Worm (Caenorhabditis elegans) whole organism, L4 larva: Measurements from ENCODE around the gene pms-2.

Experiments used
- D1046.2 ChIP-seq: fragments of 200-800 bp; sonication (Bioruptor generic); IDR thresholded peaks from 2 replicates; pipeline ENCODE4 v1.3.6; 2022; ENCODE audit warnings: missing genetic modification characterization, missing compliant biosample characterization
- T20F7.1 ChIP-seq: fragments of 200-800 bp; sonication (Bioruptor generic); optimal IDR thresholded peaks from 2 replicates; lab custom pipeline; 2018; ENCODE audit warnings: mild to moderate bottlenecking, missing genetic modification characterization, missing compliant biosample characterization
- Y48G9A.11 ChIP-seq: fragments of 200-800 bp; sonication (Bioruptor generic); IDR thresholded peaks from 2 replicates; pipeline ENCODE4 v1.3.6; 2022; ENCODE audit warnings: missing genetic modification reagents, missing genetic modification characterization, missing compliant biosample characterization
- aly-2 ChIP-seq: sonication (generic microtip); optimal IDR thresholded peaks from 2 replicates; lab custom pipeline; 2018; ENCODE audit warnings: missing biosample characterization, missing genetic modification characterization
- arid-1 ChIP-seq: fragments of 200-800 bp; sonication (Bioruptor generic); conservative IDR thresholded peaks from 2 replicates; pipeline ENCODE4 v1.3.6; 2022; ENCODE audit warnings: missing genetic modification reagents, missing genetic modification characterization, missing compliant biosample characterization
- ctbp-1 ChIP-seq: fragments of 200-800 bp; sonication (Bioruptor generic); IDR thresholded peaks from 2 replicates; pipeline ENCODE4 v1.3.6; 2022; ENCODE audit warnings: missing genetic modification reagents, missing genetic modification characterization, missing compliant biosample characterization
- daf-12 ChIP-seq: fragments of 150-350 bp; optimal IDR thresholded peaks from 2 replicates; lab custom pipeline; 2014; ENCODE audit warnings: missing biosample characterization, missing genetic modification reagents, missing genetic modification characterization
- daf-16 ChIP-seq, 3 experiments: sonication (generic microtip); optimal IDR thresholded peaks; 2 replicates each; lab custom pipeline; 2016 to 2017; ENCODE audit warnings: missing genetic modification characterization in 3 of 3, missing genetic modification reagents in 3 of 3, mild to moderate bottlenecking in 2 of 3, missing compliant biosample characterization in 2 of 3, missing biosample characterization in 1 of 3, moderate library complexity in 1 of 3
- daf-19 ChIP-seq: fragments of 200-800 bp; sonication (Bioruptor generic); conservative IDR thresholded peaks from 2 replicates; pipeline ENCODE4 v1.3.6; 2022; ENCODE audit warnings: missing genetic modification characterization, missing compliant biosample characterization
- dmd-9 ChIP-seq: fragments of 200-800 bp; sonication (Bioruptor generic); IDR thresholded peaks from 2 replicates; pipeline ENCODE4 v1.3.6; 2022; ENCODE audit warnings: missing genetic modification reagents, missing genetic modification characterization, missing compliant biosample characterization
- dpl-1 ChIP-seq: fragments of 150-350 bp; optimal IDR thresholded peaks from 2 replicates; lab custom pipeline; 2014; ENCODE audit warnings: missing biosample characterization, missing genetic modification reagents, missing genetic modification characterization
- duxl-1 ChIP-seq: sonication (generic microtip); optimal IDR thresholded peaks from 2 replicates; lab custom pipeline; 2016; ENCODE audit warnings: mild to moderate bottlenecking, missing genetic modification characterization, moderate library complexity, missing compliant biosample characterization; ENCODE audit not compliant: poor library complexity
- egl-43 ChIP-seq: fragments of 200-800 bp; sonication (Bioruptor generic); IDR thresholded peaks from 2 replicates; pipeline ENCODE4 v1.3.6; 2022; ENCODE audit warnings: missing genetic modification reagents, missing genetic modification characterization, missing compliant biosample characterization
- fkh-10 ChIP-seq: fragments of 150-350 bp; optimal IDR thresholded peaks from 2 replicates; lab custom pipeline; 2014; ENCODE audit warnings: missing biosample characterization, missing genetic modification reagents, missing genetic modification characterization
- fos-1 ChIP-seq: fragments of 150-350 bp; optimal IDR thresholded peaks from 2 replicates; lab custom pipeline; 2014; ENCODE audit warnings: missing biosample characterization, missing genetic modification characterization
- hif-1 ChIP-seq, 2 experiments: sonication (generic microtip); optimal IDR thresholded peaks; 2 replicates each; lab custom pipeline; 2016 to 2017; ENCODE audit warnings: missing compliant biosample characterization in 2 of 2, missing genetic modification characterization in 2 of 2, missing genetic modification reagents in 2 of 2, missing genotype in 2 of 2, mild to moderate bottlenecking in 1 of 2
- hlh-11 ChIP-seq: fragments of 200-800 bp; sonication (Bioruptor generic); optimal IDR thresholded peaks from 2 replicates; lab custom pipeline; 2018; ENCODE audit warnings: mild to moderate bottlenecking, missing genetic modification characterization, missing compliant biosample characterization
- hlh-30 ChIP-seq: sonication (generic microtip); optimal IDR thresholded peaks from 2 replicates; lab custom pipeline; 2017; ENCODE audit warnings: antibody characterized with exemption, mild to moderate bottlenecking, missing genetic modification characterization, missing compliant biosample characterization; ENCODE audit not compliant: insufficient read depth
- jun-1 ChIP-seq: fragments of 150-350 bp; optimal IDR thresholded peaks from 2 replicates; lab custom pipeline; 2014; ENCODE audit warnings: missing biosample characterization, missing genetic modification reagents, missing genetic modification characterization
- lim-7 ChIP-seq: fragments of 200-800 bp; sonication (Bioruptor generic); IDR thresholded peaks from 2 replicates; pipeline ENCODE4 v1.3.6; 2022; ENCODE audit warnings: missing genetic modification characterization, missing compliant biosample characterization
- lin-1 ChIP-seq: fragments of 200-800 bp; sonication (Bioruptor generic); IDR thresholded peaks from 2 replicates; pipeline ENCODE4 v1.3.6; 2022; ENCODE audit warnings: missing genetic modification reagents, missing genetic modification characterization, missing compliant biosample characterization
- lin-39 ChIP-seq: fragments of 150-350 bp; optimal IDR thresholded peaks from 2 replicates; lab custom pipeline; 2014; ENCODE audit warnings: missing biosample characterization, missing genetic modification reagents, missing genetic modification characterization
- madf-9 ChIP-seq: fragments of 200-800 bp; sonication (Bioruptor generic); conservative IDR thresholded peaks from 2 replicates; pipeline ENCODE4 v1.3.6; 2022; ENCODE audit warnings: missing genetic modification reagents, missing genetic modification characterization, missing compliant biosample characterization
- mdl-1 ChIP-seq, 2 experiments: fragments of 150-350 bp in 1 of 2; sonication (generic microtip) in 1 of 2; optimal IDR thresholded peaks; 2 replicates each; lab custom pipeline; 2014 to 2017; ENCODE audit warnings: missing biosample characterization in 2 of 2, missing genetic modification characterization in 2 of 2
- mxl-3 ChIP-seq: fragments of 200-800 bp; sonication (Bioruptor generic); optimal IDR thresholded peaks from 2 replicates; lab custom pipeline; 2018; ENCODE audit warnings: mild to moderate bottlenecking, missing genetic modification characterization, missing compliant biosample characterization
- nhr-25 ChIP-seq: sonication (generic microtip); optimal IDR thresholded peaks from 2 replicates; lab custom pipeline; 2017; ENCODE audit warnings: missing genetic modification characterization, mild to moderate bottlenecking, missing compliant biosample characterization, antibody characterized with exemption, moderate library complexity, borderline replicate concordance; ENCODE audit not compliant: insufficient read depth
- nhr-6 ChIP-seq: fragments of 150-350 bp; optimal IDR thresholded peaks from 2 replicates; lab custom pipeline; 2014; ENCODE audit warnings: missing biosample characterization, missing genetic modification characterization
- nhr-77 ChIP-seq: fragments of 150-350 bp; optimal IDR thresholded peaks from 2 replicates; lab custom pipeline; 2014; ENCODE audit warnings: missing biosample characterization, missing genetic modification characterization
- rbr-2 ChIP-seq: sonication (generic microtip); optimal IDR thresholded peaks from 2 replicates; lab custom pipeline; 2016; ENCODE audit warnings: missing genotype, missing genetic modification characterization, missing compliant biosample characterization
- saeg-2 ChIP-seq: fragments of 200-800 bp; sonication (Bioruptor generic); IDR thresholded peaks from 2 replicates; pipeline ENCODE4 v1.3.6; 2022; ENCODE audit warnings: missing genetic modification reagents, missing genetic modification characterization, missing compliant biosample characterization
- spr-1 ChIP-seq: sonication (generic microtip); optimal IDR thresholded peaks from 2 replicates; lab custom pipeline; 2016; ENCODE audit warnings: mild to moderate bottlenecking, missing genetic modification characterization, missing compliant biosample characterization
- spr-3 ChIP-seq: fragments of 200-800 bp; sonication (Bioruptor generic); optimal IDR thresholded peaks from 2 replicates; lab custom pipeline; 2018; ENCODE audit warnings: mild to moderate bottlenecking, missing genetic modification characterization, missing compliant biosample characterization
- unc-62 ChIP-seq, 3 experiments: fragments of 150-350 bp in 1 of 3; sonication (generic microtip); optimal IDR thresholded peaks in 2 of 3; peaks in 1 of 3; 1 replicate in 1 of 3; 2 replicates in 2 of 3; lab custom pipeline; 2014 to 2017; ENCODE audit warnings: missing biosample characterization in 3 of 3, missing genetic modification characterization in 3 of 3, missing genetic modification reagents in 3 of 3, missing genotype in 1 of 3
- vab-7 ChIP-seq: fragments of 200-800 bp; sonication (Bioruptor generic); IDR thresholded peaks from 2 replicates; pipeline ENCODE4 v1.3.6; 2022; ENCODE audit warnings: missing genetic modification reagents, missing genetic modification characterization, missing compliant biosample characterization

Gene pms-2

ce11 chrV:11521448-11521847, 49.0 kb downstream of the pms-2 start, which contains the start of gene pafo-1 (continued):
- TF ChIP-seq Y48G9A.11 (GFP tag; lab: Robert Waterston, UW): 0 out of 2 replicates have a peak, but pooled peaks have one; percentile 27
- peak; percentile 66; the same call in 1 of the 2 replicates for TF ChIP-seq daf-19 (GFP tag; lab: Robert Waterston, UW)
- TF ChIP-seq aly-2 (tag; lab: Kevin White, UChicago): no peak
- no peak for TF ChIP-seq lin-39 (tag; lab: Kevin White, UChicago)
- TF ChIP-seq hif-1 (tag; optimal IDR thresholded peaks at IDR 0.05; lab: Kevin White, UChicago): peak in 1 of 2 experiments; percentile 45
- TF ChIP-seq daf-12 (tag; lab: Kevin White, UChicago): no peak
- peak in 1 of 2 experiments; percentile 52 for TF ChIP-seq mdl-1 (tag; optimal IDR thresholded peaks at IDR 0.05; lab: Kevin White, UChicago)
- TF ChIP-seq fkh-10: peak; percentile 57
- TF ChIP-seq dpl-1 (GFP tag; lab: Kevin White, UChicago): peak; percentile 99
- TF ChIP-seq spr-1 (tag; lab: Kevin White, UChicago): peak; percentile 67
- peak; percentile 76 for TF ChIP-seq T20F7.1 (GFP tag; lab: Kevin White, UChicago)
- 0 out of 2 replicates have a peak, but pooled peaks have one; percentile 39 for TF ChIP-seq saeg-2
- TF ChIP-seq lin-1 (GFP tag; lab: Robert Waterston, UW): peak; percentile 50; the same call in 1 of the 2 replicates
- TF ChIP-seq mxl-3: peak; percentile 47
- peak; percentile 39 for TF ChIP-seq spr-3 (GFP tag; lab: Kevin White, UChicago)
- no peak for TF ChIP-seq nhr-25
- TF ChIP-seq hlh-30 (tag; lab: Kevin White, UChicago): peak; percentile 79
- TF ChIP-seq jun-1 (tag; lab: Kevin White, UChicago): no peak
- peak; percentile 80 for TF ChIP-seq rbr-2 (tag; lab: Kevin White, UChicago)
- 0 out of 2 replicates have a peak, but pooled peaks have one; percentile 46 for TF ChIP-seq egl-43 (GFP tag; lab: Robert Waterston, UW)
- TF ChIP-seq unc-62 (GFP tag; optimal IDR thresholded peaks at IDR 0.05 in 1 of 2; lab: Kevin White, UChicago): peak in 1 of 2 experiments; percentile 72
- TF ChIP-seq unc-62 (tag; optimal IDR thresholded peaks at IDR 0.05; lab: Kevin White, UChicago): no peak
- TF ChIP-seq ctbp-1 (GFP tag; lab: Robert Waterston, UW): peak; percentile 84
- TF ChIP-seq nhr-6 (tag; lab: Kevin White, UChicago): peak; percentile 88
- peak; percentile 54 for TF ChIP-seq nhr-77 (tag; lab: Kevin White, UChicago)
- peak; percentile 46; the same call in 1 of the 2 replicates for TF ChIP-seq madf-9 (GFP tag; lab: Robert Waterston, UW)
- 0 out of 2 replicates have a peak, but pooled peaks have one; percentile 18 for TF ChIP-seq arid-1
- TF ChIP-seq vab-7 (GFP tag; lab: Robert Waterston, UW): no peak
- TF ChIP-seq duxl-1: peak; percentile 86
- peak; percentile 85 for TF ChIP-seq hlh-11

- TF ChIP-seq unc-62 (GFP tag; optimal IDR thresholded peaks at IDR 0.05 in 1 of 2; lab: Kevin White, UChicago): peak in 1 of 2 experiments; percentile 86
- TF ChIP-seq unc-62 (tag; optimal IDR thresholded peaks at IDR 0.05; lab: Kevin White, UChicago): no peak
- no peak for TF ChIP-seq daf-16 (GFP tag; optimal IDR thresholded peaks at IDR 0.05; lab: Kevin White, UChicago)
- TF ChIP-seq daf-16 (tag; optimal IDR thresholded peaks at IDR 0.05; lab: Kevin White, UChicago): peak; percentile 29
- no peak for TF ChIP-seq D1046.2
Measured at ce11 chrV:11520215-11520614, 50.2 kb downstream of the pms-2 start, which contains the start of the genes C55A6.11 and C55A6.7. C55A6.11 (plus strand) TSS chrV:11520515. C55A6.7 (minus strand) TSS chrV:11520530.

ce11 chrV:11517789-11518188, 52.6 kb downstream of the pms-2 start, which contains the start of gene C55A6.4:
C55A6.4 (minus strand) TSS chrV:11517889.
- TF ChIP-seq lim-7 (GFP tag; lab: Robert Waterston, UW): no peak
- TF ChIP-seq dmd-9: no peak
- no peak for TF ChIP-seq fkh-10
- TF ChIP-seq fos-1 (tag; lab: Kevin White, UChicago): no peak
- no peak for TF ChIP-seq arid-1
